Worm (Caenorhabditis elegans) whole organism, young adult: ENCODE measurements around the gene R166.3.

Experiments
- B0261.1 ChIP-seq: sonication (generic microtip); optimal IDR thresholded peaks from 2 replicates; lab custom pipeline; 2016; ENCODE audit warnings: mild to moderate bottlenecking, missing genetic modification characterization, moderate library complexity, missing compliant biosample characterization
- C06A6.2 ChIP-seq: fragments of 200-800 bp; sonication (Bioruptor generic); conservative IDR thresholded peaks from 2 replicates; pipeline ENCODE4 v1.3.6; 2022; ENCODE audit warnings: missing genetic modification characterization, missing compliant biosample characterization
- F37B4.10 ChIP-seq: fragments of 200-800 bp; sonication (Bioruptor generic); IDR thresholded peaks from 2 replicates; pipeline ENCODE4 v1.3.6; 2022; ENCODE audit warnings: missing genetic modification characterization, missing compliant biosample characterization
- F39B2.1 ChIP-seq: fragments of 200-800 bp; sonication (Bioruptor generic); IDR thresholded peaks from 2 replicates; pipeline ENCODE4 v1.3.6; 2022; ENCODE audit warnings: missing genetic modification reagents, missing genetic modification characterization, missing compliant biosample characterization
- F49E8.2 ChIP-seq: sonication (generic microtip); optimal IDR thresholded peaks from 3 replicates; lab custom pipeline; 2017; ENCODE audit warnings: missing genetic modification characterization, mild to moderate bottlenecking, missing compliant biosample characterization, antibody characterized with exemption, moderate library complexity; ENCODE audit not compliant: insufficient read depth
- Y95B8A.8 ChIP-seq: fragments of 200-800 bp; sonication (Bioruptor generic); IDR thresholded peaks from 2 replicates; pipeline ENCODE4 v1.3.6; 2022; ENCODE audit warnings: missing genetic modification reagents, missing genetic modification characterization, missing compliant biosample characterization
- ama-1 ChIP-seq, 3 experiments: fragments of 150-350 bp in 1 of 3; sonication (generic microtip) in 2 of 3; optimal IDR thresholded peaks; 2 replicates each; lab custom pipeline; 2014 to 2018; ENCODE audit warnings: missing biosample characterization in 2 of 3, missing genetic modification characterization in 2 of 3, missing genetic modification reagents in 2 of 3
- bed-1 ChIP-seq: fragments of 200-800 bp; sonication (Bioruptor generic); IDR thresholded peaks from 2 replicates; pipeline ENCODE4 v1.3.6; 2022; ENCODE audit warnings: missing genetic modification reagents, missing genetic modification characterization, missing compliant biosample characterization
- cebp-2 ChIP-seq: fragments of 200-800 bp; sonication (Bioruptor generic); IDR thresholded peaks from 2 replicates; pipeline ENCODE4 v1.3.6; 2022; ENCODE audit warnings: missing genetic modification characterization, missing compliant biosample characterization
- ceh-40 ChIP-seq: fragments of 200-800 bp; sonication (Bioruptor generic); IDR thresholded peaks from 2 replicates; pipeline ENCODE4 v1.3.6; 2022; ENCODE audit warnings: missing genetic modification characterization, missing compliant biosample characterization
- ceh-58 ChIP-seq: fragments of 200-800 bp; sonication (Bioruptor generic); IDR thresholded peaks from 2 replicates; pipeline ENCODE4 v1.3.6; 2022; ENCODE audit warnings: missing genetic modification characterization, missing compliant biosample characterization
- chd-7 ChIP-seq: sonication (generic microtip); optimal IDR thresholded peaks from 2 replicates; lab custom pipeline; 2016; ENCODE audit warnings: mild to moderate bottlenecking, missing genetic modification characterization, moderate library complexity, missing compliant biosample characterization
- egl-44 ChIP-seq: fragments of 200-800 bp; sonication (Bioruptor generic); IDR thresholded peaks from 2 replicates; pipeline ENCODE4 v1.3.6; 2022; ENCODE audit warnings: missing genetic modification reagents, missing genetic modification characterization, missing compliant biosample characterization
- ekl-4 ChIP-seq: fragments of 200-800 bp; sonication (Bioruptor generic); IDR thresholded peaks from 2 replicates; pipeline ENCODE4 v1.3.6; 2022; ENCODE audit warnings: missing genetic modification reagents, missing genetic modification characterization, missing compliant biosample characterization
- gei-17 ChIP-seq: fragments of 200-800 bp; sonication (Bioruptor generic); optimal IDR thresholded peaks from 2 replicates; lab custom pipeline; 2018; ENCODE audit warnings: mild to moderate bottlenecking, missing genetic modification characterization, missing compliant biosample characterization
- him-1 ChIP-seq: sonication (generic microtip); optimal IDR thresholded peaks from 2 replicates; lab custom pipeline; 2016; ENCODE audit warnings: missing genotype, missing genetic modification reagents, missing genetic modification characterization, missing compliant biosample characterization
- hmg-1.2 ChIP-seq: fragments of 200-800 bp; sonication (Bioruptor generic); IDR thresholded peaks from 2 replicates; pipeline ENCODE4 v1.3.6; 2022; ENCODE audit warnings: missing genetic modification reagents, missing genetic modification characterization, missing compliant biosample characterization
- hrde-1 ChIP-seq: sonication (generic microtip); optimal IDR thresholded peaks from 2 replicates; lab custom pipeline; 2016; ENCODE audit warnings: missing genetic modification characterization, mild to moderate bottlenecking, missing compliant biosample characterization, moderate library complexity, missing genotype, missing genetic modification reagents, borderline replicate concordance
- let-526 ChIP-seq: fragments of 200-800 bp; sonication (Bioruptor generic); IDR thresholded peaks from 2 replicates; pipeline ENCODE4 v1.3.6; 2022; ENCODE audit warnings: missing genetic modification reagents, missing genetic modification characterization, missing compliant biosample characterization
- let-607 ChIP-seq, 2 experiments: fragments of 200-800 bp in 1 of 2; sonication (Bioruptor generic) in 1 of 2; sonication (generic microtip) in 1 of 2; optimal IDR thresholded peaks; 2 replicates each; lab custom pipeline; 2016 to 2018; ENCODE audit warnings: mild to moderate bottlenecking in 2 of 2, missing compliant biosample characterization in 2 of 2, missing genetic modification characterization in 2 of 2, moderate library complexity in 2 of 2, missing genotype in 1 of 2
- lin-26 ChIP-seq: fragments of 200-800 bp; sonication (Bioruptor generic); IDR thresholded peaks from 2 replicates; pipeline ENCODE4 v1.3.6; 2022; ENCODE audit warnings: missing genetic modification reagents, missing genetic modification characterization, missing compliant biosample characterization
- lin-35 ChIP-seq, 3 experiments: fragments of 150-350 bp in 2 of 3; sonication (generic microtip) in 1 of 3; optimal IDR thresholded peaks; 2 replicates each; lab custom pipeline; 2014 to 2018; ENCODE audit warnings: missing biosample characterization in 3 of 3, missing genetic modification characterization in 3 of 3, missing genetic modification reagents in 3 of 3
- madf-10 ChIP-seq: sonication (generic microtip); optimal IDR thresholded peaks from 2 replicates; lab custom pipeline; 2016; ENCODE audit warnings: mild to moderate bottlenecking, missing genetic modification characterization, missing compliant biosample characterization
- madf-6 ChIP-seq: fragments of 200-800 bp; sonication (Bioruptor generic); IDR thresholded peaks from 2 replicates; pipeline ENCODE4 v1.3.6; 2022; ENCODE audit warnings: missing genetic modification reagents, missing genetic modification characterization, missing compliant biosample characterization
- mes-4 ChIP-seq: sonication (generic microtip); optimal IDR thresholded peaks from 2 replicates; lab custom pipeline; 2016; ENCODE audit warnings: missing genotype, missing genetic modification characterization, missing compliant biosample characterization
- pbrm-1 ChIP-seq: fragments of 200-800 bp; sonication (Bioruptor generic); IDR thresholded peaks from 2 replicates; pipeline ENCODE4 v1.3.6; 2022; ENCODE audit warnings: missing genetic modification reagents, missing genetic modification characterization, missing compliant biosample characterization
- pha-4 ChIP-seq: fragments of 150-350 bp; sonication (generic microtip); optimal IDR thresholded peaks from 2 replicates; lab custom pipeline; 2014; ENCODE audit warnings: missing biosample characterization, missing genetic modification reagents, missing genetic modification characterization
- rpc-1 ChIP-seq, 2 experiments: fragments of 150-350 bp in 1 of 2; sonication (generic microtip) in 1 of 2; optimal IDR thresholded peaks; 2 replicates each; lab custom pipeline; 2014 to 2018; ENCODE audit warnings: missing biosample characterization in 1 of 2, missing genetic modification characterization in 1 of 2, missing genetic modification reagents in 1 of 2, missing genotype in 1 of 2
- tbp1 ChIP-seq: fragments of 200-800 bp; sonication (Bioruptor generic); optimal IDR thresholded peaks from 2 replicates; lab custom pipeline; 2018; ENCODE audit warnings: mild to moderate bottlenecking, missing genetic modification characterization, missing compliant biosample characterization
- zfh-2 ChIP-seq: fragments of 200-800 bp; sonication (Bioruptor generic); conservative IDR thresholded peaks from 2 replicates; pipeline ENCODE4 v1.3.6; 2022; ENCODE audit warnings: missing genetic modification reagents, missing genetic modification characterization, missing compliant biosample characterization
- ztf-26 ChIP-seq: sonication (generic microtip); optimal IDR thresholded peaks from 2 replicates; lab custom pipeline; 2017; ENCODE audit warnings: missing genetic modification characterization, missing compliant biosample characterization
- ztf-28 ChIP-seq: fragments of 200-800 bp; sonication (Bioruptor generic); IDR thresholded peaks from 2 replicates; pipeline ENCODE4 v1.3.6; 2022; ENCODE audit warnings: missing genetic modification reagents, missing genetic modification characterization, missing compliant biosample characterization

The R166.3 gene

ce11 chrII:10539232-10539631 lies at the start of gene R166.3:
R166.3 (minus strand) TSS chrII:10539332.
- TF ChIP-seq egl-44 (GFP tag; lab: Robert Waterston, UW): no peak
- no peak for TF ChIP-seq zfh-2
- TF ChIP-seq pha-4 (tag; lab: Kevin White, UChicago): no peak
- no peak for TF ChIP-seq gei-17 (GFP tag; lab: Kevin White, UChicago)
- peak; percentile 5 for TF ChIP-seq hrde-1
- TF ChIP-seq madf-6 (GFP tag; lab: Robert Waterston, UW): no peak

- TF ChIP-seq F39B2.1 (GFP tag; lab: Robert Waterston, UW) (no peak), pbrm-1 (GFP tag; lab: Robert Waterston, UW) (0 out of 2 replicates have a peak, but pooled peaks have one; percentile 22), ekl-4 (GFP tag; lab: Robert Waterston, UW) (0 out of 2 replicates have a peak, but pooled peaks have one; percentile 18), let-607 (tag; optimal IDR thresholded peaks at IDR 0.05; lab: Kevin White, UChicago) (no peak), bed-1 (GFP tag; lab: Robert Waterston, UW) (no peak), tbp1 (GFP tag; lab: Kevin White, UChicago) (no peak), F49E8.2 (tag; lab: Kevin White, UChicago) (no peak), ztf-26 (tag; lab: Kevin White, UChicago) (no peak), gei-17 (GFP tag; lab: Kevin White, UChicago) (no peak), rpc-1 (optimal IDR thresholded peaks at IDR 0.05; lab: Kevin White, UChicago) (no peak), rpc-1 (tag; optimal IDR thresholded peaks at IDR 0.05; lab: Kevin White, UChicago) (no peak), him-1 (tag; lab: Kevin White, UChicago) (no peak), let-526 (GFP tag; lab: Robert Waterston, UW) (no peak), F37B4.10 (GFP tag; lab: Robert Waterston, UW) (no peak), lin-35 (GFP tag; optimal IDR thresholded peaks at IDR 0.05; lab: Kevin White, UChicago) (no peak), madf-6 (GFP tag; lab: Robert Waterston, UW) (0 out of 2 replicates have a peak, but pooled peaks have one; percentile 37), ceh-40 (no peak)
Observed at ce11 chrII:10587742-10588141, 48.6 kb upstream of the R166.3 start, which contains the start of gene crn-3. crn-3 (plus strand) TSS chrII:10588042.

- TF ChIP-seq Y95B8A.8 (GFP tag; lab: Robert Waterston, UW): 0 out of 2 replicates have a peak, but pooled peaks have one; percentile 11
- TF ChIP-seq ceh-58 (GFP tag; lab: Robert Waterston, UW): no peak
- TF ChIP-seq hmg-1.2 (GFP tag; lab: Robert Waterston, UW): no peak
- TF ChIP-seq B0261.1 (tag; lab: Kevin White, UChicago): no peak
Observed at ce11 chrII:10584036-10584435, 44.9 kb upstream of the R166.3 start, which contains the start of gene algn-9. algn-9 (plus strand) TSS chrII:10584336.

- no peak for TF ChIP-seq pbrm-1 (GFP tag; lab: Robert Waterston, UW)
Observed at ce11 chrII:10582318-10582717, 43.2 kb upstream of the R166.3 start, which contains the start of gene mrps-22. mrps-22 (plus strand) TSS chrII:10582618.

ce11 chrII:10580833-10581232 lies 41.7 kb upstream of the R166.3 start, which contains the start of gene dap-3:
dap-3 (plus strand) TSS chrII:10581133.
- TF ChIP-seq ama-1 (optimal IDR thresholded peaks at IDR 0.05; lab: Kevin White, UChicago): no peak
- TF ChIP-seq ama-1 (GFP tag; optimal IDR thresholded peaks at IDR 0.05; lab: Kevin White, UChicago): no peak
- TF ChIP-seq ceh-58 (GFP tag; lab: Robert Waterston, UW): no peak
- no peak for TF ChIP-seq let-526 (GFP tag; lab: Robert Waterston, UW)
- TF ChIP-seq rpc-1 (optimal IDR thresholded peaks at IDR 0.05; lab: Kevin White, UChicago): no peak
- no peak for TF ChIP-seq rpc-1 (tag; optimal IDR thresholded peaks at IDR 0.05; lab: Kevin White, UChicago)
- no peak for TF ChIP-seq ztf-28
- TF ChIP-seq chd-7 (tag; lab: Kevin White, UChicago): no peak
- no peak for TF ChIP-seq C06A6.2
- TF ChIP-seq lin-26 (GFP tag; lab: Robert Waterston, UW): no peak
- TF ChIP-seq madf-10 (tag; lab: Kevin White, UChicago): no peak
- TF ChIP-seq mes-4 (tag; lab: Kevin White, UChicago): no peak
- no peak for TF ChIP-seq pbrm-1 (GFP tag; lab: Robert Waterston, UW)
- no peak for TF ChIP-seq cebp-2
- no peak for TF ChIP-seq tbp1 (GFP tag; lab: Kevin White, UChicago)
